Fruit fly (Drosophila melanogaster) whole organism, prepupa: Measurements from ENCODE around the gene CG6769.

Source experiments
- Blimp-1 ChIP-seq: fragments of 200-800 bp; sonication (Bioruptor generic); optimal IDR thresholded peaks from 3 replicates; lab custom pipeline; 2017; ENCODE audit warnings: missing biosample characterization, missing genetic modification characterization, mild to moderate bottlenecking, moderate library complexity, missing genetic modification reagents
- CG34406 ChIP-seq: fragments of 200-800 bp; sonication (Bioruptor generic); optimal IDR thresholded peaks from 3 replicates; lab custom pipeline; 2016; ENCODE audit warnings: missing biosample characterization, missing genetic modification characterization
- fd59A ChIP-seq: fragments of 200-800 bp; sonication (Bioruptor generic); optimal IDR thresholded peaks from 2 replicates; lab custom pipeline; 2017; ENCODE audit warnings: missing biosample characterization, mild to moderate bottlenecking, missing genetic modification characterization, missing genetic modification reagents

DNA sequence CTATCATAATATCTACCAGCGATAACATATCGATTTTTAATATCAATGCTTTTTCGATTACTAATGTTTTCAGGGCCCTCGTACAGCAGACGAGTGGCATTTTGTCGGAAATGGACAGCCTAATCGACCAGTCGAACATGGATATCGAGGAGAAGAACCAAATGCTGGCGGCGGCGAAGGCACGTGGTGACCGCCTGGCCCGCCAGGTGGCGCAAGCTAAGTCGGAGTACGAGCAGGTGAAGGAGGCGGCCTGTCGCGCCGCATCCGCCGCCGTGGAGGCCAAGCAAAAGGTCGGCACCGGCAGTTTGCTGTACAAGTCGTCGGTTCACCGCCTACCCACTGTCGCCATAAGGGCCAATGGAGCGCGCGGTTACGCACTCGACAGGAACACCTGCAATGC lies 23.8 kb downstream of the CG6769 start:
- TF ChIP-seq fd59A (no peak), Blimp-1 (GFP tag; lab: Kevin White, UChicago) (no peak), CG34406 (GFP tag; lab: Kevin White, UChicago) (no peak)
